Worm (Caenorhabditis elegans) whole organism, L3 larva: Measurements from ENCODE around the gene gpd-4.

ENCODE experiments used
- R02D3.7 ChIP-seq: fragments of 150-350 bp; optimal IDR thresholded peaks from 2 replicates; lab custom pipeline; 2014; ENCODE audit warnings: missing biosample characterization, missing genetic modification characterization
- ZK546.5 ChIP-seq: sonication (generic microtip); optimal IDR thresholded peaks from 2 replicates; lab custom pipeline; 2017; ENCODE audit warnings: missing biosample characterization, missing genetic modification characterization
- aly-2 ChIP-seq: fragments of 150-350 bp; optimal IDR thresholded peaks from 2 replicates; lab custom pipeline; 2014; ENCODE audit warnings: missing biosample characterization, missing genetic modification characterization
- ceh-16 ChIP-seq: sonication (generic microtip); optimal IDR thresholded peaks from 2 replicates; lab custom pipeline; 2017; ENCODE audit warnings: missing biosample characterization, missing genetic modification characterization
- ceh-82 ChIP-seq: fragments of 150-350 bp; optimal IDR thresholded peaks from 2 replicates; lab custom pipeline; 2014; ENCODE audit warnings: missing biosample characterization, missing genetic modification characterization
- ceh-9 ChIP-seq: sonication (generic microtip); optimal IDR thresholded peaks from 2 replicates; lab custom pipeline; 2018; ENCODE audit warnings: missing biosample characterization, missing genetic modification characterization
- daf-12 ChIP-seq: fragments of 150-350 bp; optimal IDR thresholded peaks from 2 replicates; lab custom pipeline; 2014; ENCODE audit warnings: missing biosample characterization, missing genetic modification reagents, missing genetic modification characterization
- egl-27 ChIP-seq: sonication (generic microtip); optimal IDR thresholded peaks from 4 replicates; lab custom pipeline; 2017; ENCODE audit warnings: missing biosample characterization, missing genetic modification reagents, missing genetic modification characterization
- egl-5 ChIP-seq: fragments of 150-350 bp; optimal IDR thresholded peaks from 2 replicates; lab custom pipeline; 2017; ENCODE audit warnings: missing biosample characterization, missing genetic modification reagents, missing genetic modification characterization, inconsistent platforms
- elt-1 ChIP-seq: fragments of 150-350 bp; optimal IDR thresholded peaks from 2 replicates; lab custom pipeline; 2014; ENCODE audit warnings: missing biosample characterization, missing genetic modification characterization
- elt-2 ChIP-seq: sonication (generic microtip); optimal IDR thresholded peaks from 2 replicates; lab custom pipeline; 2016; ENCODE audit warnings: missing genetic modification reagents, mild to moderate bottlenecking, missing genetic modification characterization, missing compliant biosample characterization
- fkh-10 ChIP-seq: sonication (generic microtip); optimal IDR thresholded peaks from 2 replicates; lab custom pipeline; 2017; ENCODE audit warnings: missing biosample characterization, missing genetic modification reagents, missing genetic modification characterization
- fkh-2 ChIP-seq: fragments of 150-350 bp; optimal IDR thresholded peaks from 2 replicates; lab custom pipeline; 2014; ENCODE audit warnings: missing biosample characterization, missing genetic modification reagents, missing genetic modification characterization
- fos-1 ChIP-seq: fragments of 150-350 bp; optimal IDR thresholded peaks from 2 replicates; lab custom pipeline; 2014; ENCODE audit warnings: missing biosample characterization, missing genetic modification characterization
- hmg-11 ChIP-seq: sonication (generic microtip); optimal IDR thresholded peaks from 2 replicates; lab custom pipeline; 2016; ENCODE audit warnings: missing genetic modification characterization, missing compliant biosample characterization
- jun-1 ChIP-seq: fragments of 150-350 bp; optimal IDR thresholded peaks from 2 replicates; lab custom pipeline; 2014; ENCODE audit warnings: missing biosample characterization, missing genetic modification reagents, missing genetic modification characterization
- lin-39 ChIP-seq: fragments of 150-350 bp; optimal IDR thresholded peaks from 2 replicates; lab custom pipeline; 2018; ENCODE audit warnings: missing biosample characterization, missing genetic modification reagents, missing genetic modification characterization
- lsy-12 ChIP-seq: sonication (generic microtip); optimal IDR thresholded peaks from 2 replicates; lab custom pipeline; 2016; ENCODE audit warnings: mild to moderate bottlenecking, missing genetic modification characterization, missing compliant biosample characterization
- mdl-1 ChIP-seq: fragments of 150-350 bp; optimal IDR thresholded peaks from 2 replicates; lab custom pipeline; 2014; ENCODE audit warnings: missing biosample characterization, missing genetic modification characterization
- nfya-1 ChIP-seq: sonication (generic microtip); optimal IDR thresholded peaks from 2 replicates; lab custom pipeline; 2017; ENCODE audit warnings: missing genetic modification characterization, mild to moderate bottlenecking, missing compliant biosample characterization, antibody characterized with exemption, moderate library complexity; ENCODE audit not compliant: insufficient read depth
- nhr-11 ChIP-seq: fragments of 150-350 bp; optimal IDR thresholded peaks from 2 replicates; lab custom pipeline; 2014; ENCODE audit warnings: missing biosample characterization, missing genetic modification characterization
- nhr-12 ChIP-seq: fragments of 150-350 bp; optimal IDR thresholded peaks from 2 replicates; lab custom pipeline; 2014; ENCODE audit warnings: missing biosample characterization, missing genetic modification characterization
- nhr-237 ChIP-seq: fragments of 150-350 bp; optimal IDR thresholded peaks from 2 replicates; lab custom pipeline; 2014; ENCODE audit warnings: missing biosample characterization, missing genetic modification characterization
- nhr-25 ChIP-seq: sonication (generic microtip); optimal IDR thresholded peaks from 2 replicates; lab custom pipeline; 2017; ENCODE audit warnings: missing biosample characterization, missing genetic modification characterization
- nhr-28 ChIP-seq: fragments of 150-350 bp; optimal IDR thresholded peaks from 2 replicates; lab custom pipeline; 2014; ENCODE audit warnings: missing biosample characterization, missing genetic modification characterization
- nhr-43 ChIP-seq: sonication (generic microtip); optimal IDR thresholded peaks from 2 replicates; lab custom pipeline; 2016; ENCODE audit warnings: mild to moderate bottlenecking, missing genetic modification characterization, missing compliant biosample characterization; ENCODE audit not compliant: poor library complexity, severe bottlenecking
- nhr-67 ChIP-seq: fragments of 150-350 bp; optimal IDR thresholded peaks from 2 replicates; lab custom pipeline; 2014; ENCODE audit warnings: missing biosample characterization, missing genetic modification characterization
- nhr-76 ChIP-seq: fragments of 150-350 bp; sonication (generic microtip); optimal IDR thresholded peaks from 5 replicates; lab custom pipeline; 2014; ENCODE audit warnings: missing biosample characterization, missing genetic modification characterization
- pha-4 ChIP-seq: fragments of 150-350 bp; optimal IDR thresholded peaks from 2 replicates; lab custom pipeline; 2014; ENCODE audit warnings: missing biosample characterization, missing genetic modification reagents, missing genetic modification characterization
- pqm-1 ChIP-seq: fragments of 150-350 bp; optimal IDR thresholded peaks from 2 replicates; lab custom pipeline; 2017; ENCODE audit warnings: missing biosample characterization, missing genetic modification characterization, inconsistent platforms
- sea-2 ChIP-seq: fragments of 150-350 bp; sonication (generic microtip); optimal IDR thresholded peaks from 4 replicates; lab custom pipeline; 2014; ENCODE audit warnings: missing biosample characterization, missing genetic modification reagents, missing genetic modification characterization
- skn-1 ChIP-seq: fragments of 150-350 bp; optimal IDR thresholded peaks from 2 replicates; lab custom pipeline; 2014; ENCODE audit warnings: missing biosample characterization, missing genetic modification characterization
- tbx-2 ChIP-seq: sonication (generic microtip); optimal IDR thresholded peaks from 2 replicates; lab custom pipeline; 2016; ENCODE audit warnings: mild to moderate bottlenecking, missing genetic modification characterization, missing compliant biosample characterization
- unc-39 ChIP-seq: sonication (generic microtip); optimal IDR thresholded peaks from 4 replicates; lab custom pipeline; 2017; ENCODE audit warnings: missing biosample characterization, missing genetic modification characterization
- zag-1 ChIP-seq: fragments of 150-350 bp; optimal IDR thresholded peaks from 2 replicates; lab custom pipeline; 2014; ENCODE audit warnings: missing biosample characterization, missing genetic modification characterization
- ztf-11 ChIP-seq: fragments of 150-350 bp; optimal IDR thresholded peaks from 2 replicates; lab custom pipeline; 2014; ENCODE audit warnings: missing biosample characterization, missing genetic modification characterization
- ztf-4 ChIP-seq: fragments of 150-350 bp; optimal IDR thresholded peaks from 2 replicates; lab custom pipeline; 2014; ENCODE audit warnings: missing biosample characterization, missing genetic modification characterization

Gene gpd-4

ce11 chrII:10182634-10183033, 11.6 kb downstream of the gpd-4 start, which contains the start of gene srd-1:
srd-1 (minus strand) TSS chrII:10182734.
- TF ChIP-seq ceh-16 (tag; lab: Kevin White, UChicago), result no peak
- no peak for TF ChIP-seq lin-39 (tag; lab: Kevin White, UChicago)
- no peak for TF ChIP-seq skn-1
- TF ChIP-seq nhr-25 (tag; lab: Kevin White, UChicago), result no peak
- TF ChIP-seq elt-1, result no peak
- TF ChIP-seq mdl-1 (tag; lab: Kevin White, UChicago), result no peak
- TF ChIP-seq nhr-67, result no peak
- TF ChIP-seq daf-12 (tag; lab: Kevin White, UChicago), result no peak
- no peak for TF ChIP-seq ceh-9
- no peak for TF ChIP-seq nhr-43 (tag; lab: Kevin White, UChicago)
- TF ChIP-seq tbx-2, result no peak
- TF ChIP-seq nfya-1 (tag; lab: Kevin White, UChicago), result no peak
- no peak for TF ChIP-seq ZK546.5 (tag; lab: Kevin White, UChicago)
- TF ChIP-seq nhr-76 (tag; lab: Kevin White, UChicago), result no peak
- no peak for TF ChIP-seq pqm-1
- no peak for TF ChIP-seq ztf-4 (tag; lab: Kevin White, UChicago)
- TF ChIP-seq fos-1 (tag; lab: Kevin White, UChicago), result no peak
- TF ChIP-seq aly-2 (tag; lab: Kevin White, UChicago), result no peak
- TF ChIP-seq nhr-12 (tag; lab: Kevin White, UChicago), result no peak

DNA sequence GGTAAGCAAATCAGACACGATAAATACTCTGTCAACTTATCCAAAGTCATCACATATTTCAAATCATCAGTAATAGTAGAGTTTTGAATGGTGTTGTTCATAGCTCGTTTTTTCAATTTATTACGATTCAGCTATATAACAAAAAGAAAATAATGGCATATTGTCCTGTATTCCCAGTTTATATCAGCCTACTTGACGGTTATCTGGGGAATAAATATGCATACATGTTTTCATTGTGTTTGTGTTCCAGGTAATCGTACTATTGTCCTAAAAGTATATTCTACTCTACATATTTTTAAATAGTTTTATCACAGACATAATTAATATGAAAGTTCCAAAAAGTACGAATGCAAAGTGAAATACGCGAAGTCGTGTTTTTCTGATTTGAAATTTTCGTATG, 16.7 kb downstream of the gpd-4 start, which contains the start of gene srd-2:
Gene srd-2, minus strand, starts transcription at position 101 of the 400 bp plus-strand sequence.
- TF ChIP-seq zag-1 (tag; lab: Kevin White, UChicago) (no peak), ceh-82 (tag; lab: Kevin White, UChicago) (no peak), egl-5 (tag; lab: Kevin White, UChicago) (no peak), elt-1 (no peak)
- TF ChIP-seq, all 47 proteins: peak for 0

DNA sequence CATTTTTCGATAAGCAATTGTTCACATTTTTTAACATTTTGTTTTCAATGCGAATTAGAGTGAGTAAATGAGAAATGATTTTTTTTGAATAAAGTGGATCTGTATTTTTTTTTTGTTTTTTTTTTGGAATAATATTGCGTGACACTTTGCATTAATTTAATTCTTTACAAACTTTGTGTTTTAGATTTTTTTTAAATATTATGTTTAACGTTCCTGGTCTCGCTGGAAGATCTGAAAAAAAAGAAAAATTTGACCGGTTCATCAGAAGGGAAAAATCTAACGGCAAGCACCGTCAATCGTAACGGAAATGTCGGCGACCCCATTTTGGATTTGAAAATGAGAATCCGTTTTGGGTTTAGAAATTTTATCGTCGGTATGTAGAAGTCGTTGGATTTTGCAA, 18.3 kb downstream of the gpd-4 start, which contains the start of gene cdc-25.4:
Gene cdc-25.4, minus strand, starts transcription at position 101 of the 400 bp plus-strand sequence.
- TF ChIP-seq nfya-1 (tag; lab: Kevin White, UChicago), result no peak
- no peak for TF ChIP-seq hmg-11 (tag; lab: Kevin White, UChicago)
- TF ChIP-seq elt-1, result no peak
- TF ChIP-seq elt-2 (tag; lab: Kevin White, UChicago), result no peak
- no peak for TF ChIP-seq nhr-67
- no peak for TF ChIP-seq lsy-12 (tag; lab: Kevin White, UChicago)
- no peak for TF ChIP-seq ztf-11 (tag; lab: Kevin White, UChicago)
- TF ChIP-seq, all 47 proteins: peak for 0

DNA sequence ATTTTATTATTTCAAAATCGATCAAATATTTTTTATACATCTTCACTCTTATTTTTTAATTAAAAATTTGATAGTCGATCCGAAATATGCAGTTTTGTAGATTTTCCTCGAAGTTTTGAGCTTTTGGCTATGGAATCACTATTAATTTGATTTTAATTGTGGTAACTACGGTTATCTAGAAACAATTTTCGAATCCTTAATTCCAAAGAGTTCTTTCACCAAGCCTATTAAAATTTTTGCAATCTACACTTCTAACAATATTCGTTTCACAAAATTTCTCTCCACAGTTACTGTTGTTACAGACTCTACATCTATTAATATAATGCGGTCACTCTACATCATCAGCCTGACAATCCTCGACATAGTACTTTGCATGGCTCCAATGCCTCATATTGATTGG, 21.1 kb downstream of the gpd-4 start, which contains the start of gene R05H5.7:
Gene R05H5.7, plus strand, starts transcription at position 301 of the 400 bp plus-strand sequence.
- TF ChIP-seq zag-1 (tag; lab: Kevin White, UChicago), result no peak
- TF ChIP-seq ceh-9, result no peak
- TF ChIP-seq pha-4 (tag; lab: Kevin White, UChicago), result no peak
- no peak for TF ChIP-seq nhr-28 (tag; lab: Kevin White, UChicago)
- no peak for TF ChIP-seq nhr-25 (tag; lab: Kevin White, UChicago)
- TF ChIP-seq skn-1, result no peak
- TF ChIP-seq nhr-76 (tag; lab: Kevin White, UChicago), result no peak
- no peak for TF ChIP-seq nhr-237 (tag; lab: Kevin White, UChicago)
- TF ChIP-seq nhr-43 (tag; lab: Kevin White, UChicago), result no peak
- no peak for TF ChIP-seq ztf-4 (tag; lab: Kevin White, UChicago)
- TF ChIP-seq elt-1, result no peak
- no peak for TF ChIP-seq unc-39 (tag; lab: Kevin White, UChicago)
- TF ChIP-seq fkh-10 (GFP tag; lab: Kevin White, UChicago), result no peak

ce11 chrII:10194605-10195004, 23.5 kb downstream of the gpd-4 start, which contains the start of gene srb-6:
srb-6 (plus strand) TSS chrII:10194905.
- TF ChIP-seq nhr-76 (tag; lab: Kevin White, UChicago) (no peak), egl-27 (tag; lab: Kevin White, UChicago) (no peak), nhr-237 (tag; lab: Kevin White, UChicago) (no peak), ztf-11 (tag; lab: Kevin White, UChicago) (no peak), fkh-2 (no peak), jun-1 (tag; lab: Kevin White, UChicago) (no peak), zag-1 (tag; lab: Kevin White, UChicago) (no peak), nfya-1 (tag; lab: Kevin White, UChicago) (no peak), nhr-11 (tag; lab: Kevin White, UChicago) (no peak), tbx-2 (no peak), sea-2 (GFP tag; lab: Kevin White, UChicago) (no peak), R02D3.7 (tag; lab: Kevin White, UChicago) (no peak)
